Worm (Caenorhabditis elegans) whole organism, late embryonic: ENCODE results near the gene ins-31.

ENCODE experiments used
- C08G9.2 ChIP-seq: sonication (generic microtip); optimal IDR thresholded peaks from 2 replicates; lab custom pipeline; 2016; ENCODE audit warnings: mild to moderate bottlenecking, missing genetic modification characterization, moderate library complexity, missing compliant biosample characterization
- C38D4.7 ChIP-seq: fragments of 200-800 bp; sonication (Bioruptor generic); optimal IDR thresholded peaks from 2 replicates; lab custom pipeline; 2018; ENCODE audit warnings: mild to moderate bottlenecking, missing genetic modification characterization, moderate library complexity, missing compliant biosample characterization
- F13H6.1 ChIP-seq: sonication (generic microtip); optimal IDR thresholded peaks from 2 replicates; lab custom pipeline; 2016; ENCODE audit warnings: missing genetic modification characterization, missing compliant biosample characterization
- K09A11.1 ChIP-seq: sonication (generic microtip); optimal IDR thresholded peaks from 2 replicates; lab custom pipeline; 2017; ENCODE audit warnings: antibody characterized with exemption, mild to moderate bottlenecking, missing genetic modification characterization, missing compliant biosample characterization; ENCODE audit not compliant: insufficient read depth
- T23F11.4 ChIP-seq: fragments of 200-800 bp; sonication (Bioruptor generic); optimal IDR thresholded peaks from 2 replicates; lab custom pipeline; 2018; ENCODE audit warnings: mild to moderate bottlenecking, missing genetic modification characterization, missing compliant biosample characterization
- Y22D7AL.16 ChIP-seq: sonication (generic microtip); optimal IDR thresholded peaks from 2 replicates; lab custom pipeline; 2016; ENCODE audit warnings: missing genetic modification characterization, missing compliant biosample characterization
- ahr-1 ChIP-seq: sonication (generic microtip); optimal IDR thresholded peaks from 2 replicates; lab custom pipeline; 2016; ENCODE audit warnings: missing genetic modification characterization, missing compliant biosample characterization
- ama-1 ChIP-seq: fragments of 150-350 bp; optimal IDR thresholded peaks from 2 replicates; lab custom pipeline; 2014
- ceh-14 ChIP-seq: sonication (generic microtip); optimal IDR thresholded peaks from 2 replicates; lab custom pipeline; 2016; ENCODE audit warnings: missing genotype, missing genetic modification characterization, missing compliant biosample characterization
- ceh-19 ChIP-seq: fragments of 200-800 bp; sonication (Bioruptor generic); optimal IDR thresholded peaks from 2 replicates; lab custom pipeline; 2018; ENCODE audit warnings: mild to moderate bottlenecking, missing genetic modification characterization, missing compliant biosample characterization
- ceh-22 ChIP-seq: sonication (generic microtip); optimal IDR thresholded peaks from 2 replicates; lab custom pipeline; 2017; ENCODE audit warnings: missing biosample characterization, missing genetic modification characterization
- ceh-34 ChIP-seq: sonication (generic microtip); optimal IDR thresholded peaks from 2 replicates; lab custom pipeline; 2016; ENCODE audit warnings: mild to moderate bottlenecking, missing genetic modification characterization, missing compliant biosample characterization
- ceh-45 ChIP-seq: fragments of 200-800 bp; sonication (Bioruptor generic); IDR thresholded peaks from 2 replicates; pipeline ENCODE4 v1.3.6; 2022; ENCODE audit warnings: missing genetic modification reagents, missing genetic modification characterization, missing compliant biosample characterization
- ceh-48 ChIP-seq: sonication (generic microtip); optimal IDR thresholded peaks from 2 replicates; lab custom pipeline; 2016; ENCODE audit warnings: missing genetic modification characterization, inconsistent platforms, missing compliant biosample characterization
- ceh-6 ChIP-seq: fragments of 200-800 bp; sonication (Bioruptor generic); optimal IDR thresholded peaks from 2 replicates; lab custom pipeline; 2018; ENCODE audit warnings: mild to moderate bottlenecking, missing genetic modification characterization, missing compliant biosample characterization
- ceh-9 ChIP-seq: sonication (generic microtip); optimal IDR thresholded peaks from 2 replicates; lab custom pipeline; 2016; ENCODE audit warnings: mild to moderate bottlenecking, missing genetic modification characterization, inconsistent platforms, missing compliant biosample characterization
- dve-1 ChIP-seq: sonication (generic microtip); optimal IDR thresholded peaks from 2 replicates; lab custom pipeline; 2017; ENCODE audit warnings: antibody characterized with exemption, mild to moderate bottlenecking, missing genetic modification characterization, missing compliant biosample characterization
- elt-2 ChIP-seq: sonication (generic microtip); optimal IDR thresholded peaks from 2 replicates; lab custom pipeline; 2016; ENCODE audit warnings: missing genetic modification reagents, missing genetic modification characterization, missing compliant biosample characterization
- elt-4 ChIP-seq: sonication (generic microtip); optimal IDR thresholded peaks from 2 replicates; lab custom pipeline; 2016; ENCODE audit warnings: missing genetic modification characterization, missing compliant biosample characterization
- ets-4 ChIP-seq: sonication (generic microtip); optimal IDR thresholded peaks from 2 replicates; lab custom pipeline; 2016; ENCODE audit warnings: missing genetic modification characterization, missing compliant biosample characterization
- fax-1 ChIP-seq: sonication (generic microtip); optimal IDR thresholded peaks from 2 replicates; lab custom pipeline; 2016; ENCODE audit warnings: missing genotype, missing genetic modification characterization, missing compliant biosample characterization
- fkh-6 ChIP-seq: sonication (generic microtip); optimal IDR thresholded peaks from 2 replicates; lab custom pipeline; 2016; ENCODE audit warnings: missing genetic modification characterization, missing compliant biosample characterization
- gmeb-2 ChIP-seq: sonication (generic microtip); optimal IDR thresholded peaks from 2 replicates; lab custom pipeline; 2016; ENCODE audit warnings: missing genetic modification characterization, inconsistent platforms, missing compliant biosample characterization
- hlh-13 ChIP-seq: fragments of 200-800 bp; sonication (Bioruptor generic); optimal IDR thresholded peaks from 2 replicates; lab custom pipeline; 2018; ENCODE audit warnings: mild to moderate bottlenecking, missing genetic modification characterization, missing compliant biosample characterization
- hlh-15 ChIP-seq: sonication (generic microtip); optimal IDR thresholded peaks from 2 replicates; lab custom pipeline; 2016; ENCODE audit warnings: missing genetic modification characterization, missing compliant biosample characterization
- hlh-6 ChIP-seq: sonication (generic microtip); optimal IDR thresholded peaks from 2 replicates; lab custom pipeline; 2016; ENCODE audit warnings: missing genotype, missing genetic modification characterization, missing compliant biosample characterization
- lim-6 ChIP-seq: sonication (generic microtip); optimal IDR thresholded peaks from 2 replicates; lab custom pipeline; 2016; ENCODE audit warnings: missing genetic modification characterization, missing compliant biosample characterization
- nfya-1 ChIP-seq: sonication (generic microtip); optimal IDR thresholded peaks from 2 replicates; lab custom pipeline; 2017; ENCODE audit warnings: missing genetic modification characterization, mild to moderate bottlenecking, missing compliant biosample characterization, antibody characterized with exemption, moderate library complexity
- npax-4 ChIP-seq: sonication (generic microtip); optimal IDR thresholded peaks from 2 replicates; lab custom pipeline; 2016; ENCODE audit warnings: missing genetic modification characterization, missing compliant biosample characterization
- pha-2 ChIP-seq: sonication (generic microtip); optimal IDR thresholded peaks from 2 replicates; lab custom pipeline; 2017; ENCODE audit warnings: mild to moderate bottlenecking, missing genetic modification characterization, missing compliant biosample characterization
- sdc-2 ChIP-seq: sonication (generic microtip); optimal IDR thresholded peaks from 2 replicates; lab custom pipeline; 2016; ENCODE audit warnings: missing genotype, missing genetic modification characterization, missing compliant biosample characterization
- sox-2 ChIP-seq: fragments of 200-800 bp; sonication (Bioruptor generic); IDR thresholded peaks from 2 replicates; pipeline ENCODE4 v1.3.6; 2022; ENCODE audit warnings: missing genetic modification reagents, missing genetic modification characterization, missing compliant biosample characterization
- sox-4 ChIP-seq: sonication (generic microtip); optimal IDR thresholded peaks from 2 replicates; lab custom pipeline; 2017; ENCODE audit warnings: mild to moderate bottlenecking, missing genetic modification characterization, inconsistent platforms, missing compliant biosample characterization
- syd-9 ChIP-seq: sonication (generic microtip); optimal IDR thresholded peaks from 2 replicates; lab custom pipeline; 2016; ENCODE audit warnings: mild to moderate bottlenecking, missing genetic modification characterization, moderate library complexity, missing compliant biosample characterization
- tbx-2 ChIP-seq: sonication (generic microtip); optimal IDR thresholded peaks from 2 replicates; lab custom pipeline; 2016; ENCODE audit warnings: missing genetic modification characterization, missing compliant biosample characterization
- tbx-7 ChIP-seq: sonication (generic microtip); optimal IDR thresholded peaks from 2 replicates; lab custom pipeline; 2016; ENCODE audit warnings: missing genotype, missing genetic modification characterization, missing compliant biosample characterization
- unc-55 ChIP-seq: sonication (generic microtip); optimal IDR thresholded peaks from 2 replicates; lab custom pipeline; 2017; ENCODE audit warnings: missing biosample characterization, missing genetic modification reagents, missing genetic modification characterization
- unc-86 ChIP-seq: sonication (generic microtip); optimal IDR thresholded peaks from 2 replicates; lab custom pipeline; 2016; ENCODE audit warnings: missing genetic modification characterization, missing compliant biosample characterization
- zip-5 ChIP-seq: sonication (generic microtip); optimal IDR thresholded peaks from 2 replicates; lab custom pipeline; 2016; ENCODE audit warnings: missing genetic modification characterization, missing compliant biosample characterization

Gene ins-31

ce11 chrII:3093352-3093751 lies 33.5 kb upstream of the ins-31 start, which contains the start of gene srg-22:
srg-22 (minus strand) TSS chrII:3093452.
- TF ChIP-seq ceh-19 (GFP tag; lab: Kevin White, UChicago) (no peak), ceh-9 (tag; lab: Kevin White, UChicago) (no peak), unc-55 (GFP tag; lab: Kevin White, UChicago) (no peak), pha-2 (tag; lab: Kevin White, UChicago) (no peak), hlh-13 (no peak), ets-4 (tag; lab: Kevin White, UChicago) (no peak), elt-4 (tag; lab: Kevin White, UChicago) (no peak), dve-1 (tag; lab: Kevin White, UChicago) (no peak), sox-4 (tag; lab: Kevin White, UChicago) (no peak)

- TF ChIP-seq tbx-7 (tag; lab: Kevin White, UChicago) (no peak), unc-86 (no peak), C38D4.7 (GFP tag; lab: Kevin White, UChicago) (no peak), T23F11.4 (GFP tag; lab: Kevin White, UChicago) (no peak), C08G9.2 (no peak), K09A11.1 (no peak), lim-6 (tag; lab: Kevin White, UChicago) (no peak), dve-1 (tag; lab: Kevin White, UChicago) (no peak), ets-4 (tag; lab: Kevin White, UChicago) (no peak), hlh-15 (tag; lab: Kevin White, UChicago) (no peak), ceh-14 (tag; lab: Kevin White, UChicago) (no peak), ceh-34 (tag; lab: Kevin White, UChicago) (no peak), pha-2 (tag; lab: Kevin White, UChicago) (no peak), Y22D7AL.16 (tag; lab: Kevin White, UChicago) (no peak), npax-4 (no peak), nfya-1 (no peak), gmeb-2 (tag; lab: Kevin White, UChicago) (no peak), elt-2 (tag; lab: Kevin White, UChicago) (no peak)
- TF ChIP-seq, all 69 proteins: peak for 0
Observed at ce11 chrII:3096060-3096459, 30.8 kb upstream of the ins-31 start, which contains the start of gene srg-23. srg-23 (minus strand) TSS chrII:3096160.

ce11 chrII:3096857-3097256 lies 30.0 kb upstream of the ins-31 start, which contains the start of gene Y25C1A.14:
Y25C1A.14 (minus strand) TSS chrII:3096957.
- no peak for TF ChIP-seq ceh-6
- no peak for TF ChIP-seq hlh-6 (tag; lab: Kevin White, UChicago)
- no peak for TF ChIP-seq nfya-1
- no peak for TF ChIP-seq K09A11.1
- no peak for TF ChIP-seq unc-55 (GFP tag; lab: Kevin White, UChicago)
- TF ChIP-seq hlh-13 = no peak
- no peak for TF ChIP-seq F13H6.1 (tag; lab: Kevin White, UChicago)
- no peak for TF ChIP-seq ceh-34 (tag; lab: Kevin White, UChicago)
- no peak for TF ChIP-seq syd-9 (tag; lab: Kevin White, UChicago)
- TF ChIP-seq sox-2 (GFP tag; lab: Robert Waterston, UW) = no peak
- no peak for TF ChIP-seq elt-2 (tag; lab: Kevin White, UChicago)
- TF ChIP-seq ceh-22 = no peak
- no peak for TF ChIP-seq gmeb-2 (tag; lab: Kevin White, UChicago)

ce11 chrII:3100546-3100945 lies 26.3 kb upstream of the ins-31 start, which contains the start of gene srg-24:
srg-24 (minus strand) TSS chrII:3100646.
- TF ChIP-seq nfya-1 = no peak
- TF ChIP-seq tbx-2 = no peak
- TF ChIP-seq ets-4 (tag; lab: Kevin White, UChicago) = no peak
- no peak for TF ChIP-seq ceh-34 (tag; lab: Kevin White, UChicago)
- TF ChIP-seq elt-4 (tag; lab: Kevin White, UChicago) = no peak
- TF ChIP-seq ceh-48 (tag; lab: Kevin White, UChicago) = no peak
- TF ChIP-seq ahr-1 (tag; lab: Kevin White, UChicago) = no peak
- TF ChIP-seq ama-1 (lab: Kevin White, UChicago) = no peak
- no peak for TF ChIP-seq fax-1 (tag; lab: Kevin White, UChicago)
- no peak for TF ChIP-seq sox-4 (tag; lab: Kevin White, UChicago)
- no peak for TF ChIP-seq fkh-6
- no peak for TF ChIP-seq elt-2 (tag; lab: Kevin White, UChicago)
- no peak for TF ChIP-seq ceh-45 (GFP tag; lab: Robert Waterston, UW)
- no peak for TF ChIP-seq zip-5 (tag; lab: Kevin White, UChicago)
- no peak for TF ChIP-seq sdc-2 (tag; lab: Kevin White, UChicago)
- TF ChIP-seq ceh-9 (tag; lab: Kevin White, UChicago) = no peak
